Worm (Caenorhabditis elegans) whole organism, young adult: ENCODE measurements around the gene chs-2.

ENCODE experiments used
- B0019.2 ChIP-seq: fragments of 200-800 bp; sonication (Bioruptor generic); conservative IDR thresholded peaks from 2 replicates; pipeline ENCODE4 v1.3.6; 2022; ENCODE audit warnings: missing genetic modification reagents, missing genetic modification characterization, missing compliant biosample characterization
- B0336.3 ChIP-seq: fragments of 200-800 bp; sonication (Bioruptor generic); IDR thresholded peaks from 2 replicates; pipeline ENCODE4 v1.3.6; 2022; ENCODE audit warnings: missing genetic modification characterization, missing compliant biosample characterization
- C06A6.2 ChIP-seq: fragments of 200-800 bp; sonication (Bioruptor generic); conservative IDR thresholded peaks from 2 replicates; pipeline ENCODE4 v1.3.6; 2022; ENCODE audit warnings: missing genetic modification characterization, missing compliant biosample characterization
- C17E4.6 ChIP-seq: fragments of 200-800 bp; sonication (Bioruptor generic); IDR thresholded peaks from 2 replicates; pipeline ENCODE4 v1.3.6; 2022; ENCODE audit warnings: missing genetic modification reagents, missing genetic modification characterization, missing compliant biosample characterization
- F10E7.11 ChIP-seq: sonication (generic microtip); optimal IDR thresholded peaks from 2 replicates; lab custom pipeline; 2017; ENCODE audit warnings: mild to moderate bottlenecking, missing genetic modification characterization, moderate library complexity, missing compliant biosample characterization
- F37B4.10 ChIP-seq: fragments of 200-800 bp; sonication (Bioruptor generic); IDR thresholded peaks from 2 replicates; pipeline ENCODE4 v1.3.6; 2022; ENCODE audit warnings: missing genetic modification characterization, missing compliant biosample characterization
- F39B2.1 ChIP-seq: fragments of 200-800 bp; sonication (Bioruptor generic); IDR thresholded peaks from 2 replicates; pipeline ENCODE4 v1.3.6; 2022; ENCODE audit warnings: missing genetic modification reagents, missing genetic modification characterization, missing compliant biosample characterization
- F52B5.7 ChIP-seq: sonication (generic microtip); optimal IDR thresholded peaks from 2 replicates; lab custom pipeline; 2016; ENCODE audit warnings: mild to moderate bottlenecking, missing genetic modification characterization, missing compliant biosample characterization
- F55B11.4 ChIP-seq: sonication (generic microtip); optimal IDR thresholded peaks from 2 replicates; lab custom pipeline; 2016; ENCODE audit warnings: missing compliant biosample characterization, missing genetic modification characterization, borderline replicate concordance; ENCODE audit not compliant: insufficient read depth
- K12H6.12 ChIP-seq: fragments of 200-800 bp; sonication (Bioruptor generic); optimal IDR thresholded peaks from 2 replicates; lab custom pipeline; 2018; ENCODE audit warnings: mild to moderate bottlenecking, missing genetic modification characterization, missing compliant biosample characterization
- T07F8.4 ChIP-seq: sonication (generic microtip); optimal IDR thresholded peaks from 2 replicates; lab custom pipeline; 2016; ENCODE audit warnings: mild to moderate bottlenecking, missing genetic modification characterization, moderate library complexity, missing compliant biosample characterization
- Y79H2A.3 ChIP-seq: fragments of 200-800 bp; sonication (Bioruptor generic); conservative IDR thresholded peaks from 2 replicates; pipeline ENCODE4 v1.3.6; 2022; ENCODE audit warnings: missing genetic modification reagents, missing genetic modification characterization, missing compliant biosample characterization
- Y95B8A.8 ChIP-seq: fragments of 200-800 bp; sonication (Bioruptor generic); IDR thresholded peaks from 2 replicates; pipeline ENCODE4 v1.3.6; 2022; ENCODE audit warnings: missing genetic modification reagents, missing genetic modification characterization, missing compliant biosample characterization
- ama-1 ChIP-seq, 3 experiments: fragments of 150-350 bp in 1 of 3; sonication (generic microtip) in 2 of 3; optimal IDR thresholded peaks; 2 replicates each; lab custom pipeline; 2014 to 2018; ENCODE audit warnings: missing biosample characterization in 2 of 3, missing genetic modification characterization in 2 of 3, missing genetic modification reagents in 2 of 3
- aptf-3 ChIP-seq: fragments of 200-800 bp; sonication (Bioruptor generic); IDR thresholded peaks from 2 replicates; pipeline ENCODE4 v1.3.6; 2022; ENCODE audit warnings: missing genetic modification characterization, missing compliant biosample characterization
- athp-1 ChIP-seq: sonication (generic microtip); optimal IDR thresholded peaks from 2 replicates; lab custom pipeline; 2017; ENCODE audit warnings: mild to moderate bottlenecking, missing genetic modification characterization, missing compliant biosample characterization
- bed-1 ChIP-seq: fragments of 200-800 bp; sonication (Bioruptor generic); IDR thresholded peaks from 2 replicates; pipeline ENCODE4 v1.3.6; 2022; ENCODE audit warnings: missing genetic modification reagents, missing genetic modification characterization, missing compliant biosample characterization
- bed-2 ChIP-seq: fragments of 200-800 bp; sonication (Bioruptor generic); IDR thresholded peaks from 2 replicates; pipeline ENCODE4 v1.3.6; 2022; ENCODE audit warnings: missing genetic modification reagents, missing genetic modification characterization, missing compliant biosample characterization
- ceh-58 ChIP-seq: fragments of 200-800 bp; sonication (Bioruptor generic); IDR thresholded peaks from 2 replicates; pipeline ENCODE4 v1.3.6; 2022; ENCODE audit warnings: missing genetic modification characterization, missing compliant biosample characterization
- ceh-79 ChIP-seq: sonication (generic microtip); optimal IDR thresholded peaks from 2 replicates; lab custom pipeline; 2017; ENCODE audit warnings: mild to moderate bottlenecking, missing genetic modification characterization, missing compliant biosample characterization
- dox-1 ChIP-seq: fragments of 200-800 bp; sonication (Bioruptor generic); IDR thresholded peaks from 2 replicates; pipeline ENCODE4 v1.3.6; 2022; ENCODE audit warnings: missing genetic modification reagents, missing genetic modification characterization, missing compliant biosample characterization
- efl-1 ChIP-seq: fragments of 150-350 bp; optimal IDR thresholded peaks from 2 replicates; lab custom pipeline; 2014; ENCODE audit warnings: missing biosample characterization, missing genetic modification reagents, missing genetic modification characterization
- ets-4 ChIP-seq: fragments of 200-800 bp; sonication (Bioruptor generic); optimal IDR thresholded peaks from 2 replicates; lab custom pipeline; 2018; ENCODE audit warnings: mild to moderate bottlenecking, missing genetic modification characterization, missing compliant biosample characterization
- fkh-3 ChIP-seq: sonication (generic microtip); optimal IDR thresholded peaks from 2 replicates; lab custom pipeline; 2016; ENCODE audit warnings: mild to moderate bottlenecking, missing genetic modification characterization, missing compliant biosample characterization
- hlh-12 ChIP-seq: sonication (generic microtip); optimal IDR thresholded peaks from 2 replicates; lab custom pipeline; 2016; ENCODE audit warnings: missing genetic modification characterization, missing compliant biosample characterization
- hrde-1 ChIP-seq: sonication (generic microtip); optimal IDR thresholded peaks from 2 replicates; lab custom pipeline; 2016; ENCODE audit warnings: missing genetic modification characterization, mild to moderate bottlenecking, missing compliant biosample characterization, moderate library complexity, missing genotype, missing genetic modification reagents, borderline replicate concordance
- hsf-1 ChIP-seq: fragments of 200-800 bp; sonication (Bioruptor generic); IDR thresholded peaks from 2 replicates; pipeline ENCODE4 v1.3.6; 2022; ENCODE audit warnings: missing genetic modification reagents, missing genetic modification characterization, missing compliant biosample characterization
- lag-1 ChIP-seq: fragments of 200-800 bp; sonication (Bioruptor generic); IDR thresholded peaks from 2 replicates; pipeline ENCODE4 v1.3.6; 2022; ENCODE audit warnings: missing genetic modification reagents, missing genetic modification characterization, missing compliant biosample characterization
- let-526 ChIP-seq: fragments of 200-800 bp; sonication (Bioruptor generic); IDR thresholded peaks from 2 replicates; pipeline ENCODE4 v1.3.6; 2022; ENCODE audit warnings: missing genetic modification reagents, missing genetic modification characterization, missing compliant biosample characterization
- lin-40 ChIP-seq: sonication (generic microtip); optimal IDR thresholded peaks from 2 replicates; lab custom pipeline; 2016; ENCODE audit warnings: missing genetic modification characterization, mild to moderate bottlenecking, missing compliant biosample characterization, missing genotype, missing genetic modification reagents
- lsl-1 ChIP-seq: fragments of 200-800 bp; sonication (Bioruptor generic); optimal IDR thresholded peaks from 2 replicates; lab custom pipeline; 2018; ENCODE audit warnings: mild to moderate bottlenecking, missing genetic modification characterization, moderate library complexity, missing compliant biosample characterization
- madf-3 ChIP-seq: fragments of 200-800 bp; sonication (Bioruptor generic); IDR thresholded peaks from 2 replicates; pipeline ENCODE4 v1.3.6; 2022; ENCODE audit warnings: missing genetic modification reagents, missing genetic modification characterization, missing compliant biosample characterization
- mes-4 ChIP-seq: sonication (generic microtip); optimal IDR thresholded peaks from 2 replicates; lab custom pipeline; 2016; ENCODE audit warnings: missing genotype, missing genetic modification characterization, missing compliant biosample characterization
- nfya-1 ChIP-seq: sonication (generic microtip); optimal IDR thresholded peaks from 2 replicates; lab custom pipeline; 2017; ENCODE audit warnings: antibody characterized with exemption, missing compliant biosample characterization, missing genetic modification characterization, borderline replicate concordance; ENCODE audit not compliant: insufficient read depth
- nfya-2 ChIP-seq: fragments of 200-800 bp; sonication (Bioruptor generic); IDR thresholded peaks from 2 replicates; pipeline ENCODE4 v1.3.6; 2022; ENCODE audit warnings: missing genetic modification reagents, missing genetic modification characterization, missing compliant biosample characterization
- nhr-120 ChIP-seq: fragments of 200-800 bp; sonication (Bioruptor generic); IDR thresholded peaks from 2 replicates; pipeline ENCODE4 v1.3.6; 2022; ENCODE audit warnings: missing genetic modification characterization, missing compliant biosample characterization
- nhr-80 ChIP-seq: sonication (generic microtip); optimal IDR thresholded peaks from 2 replicates; lab custom pipeline; 2016; ENCODE audit warnings: missing genetic modification characterization, missing compliant biosample characterization
- pha-4 ChIP-seq: fragments of 150-350 bp; sonication (generic microtip); optimal IDR thresholded peaks from 2 replicates; lab custom pipeline; 2014; ENCODE audit warnings: missing biosample characterization, missing genetic modification reagents, missing genetic modification characterization
- rcor-1 ChIP-seq: fragments of 200-800 bp; sonication (Bioruptor generic); IDR thresholded peaks from 2 replicates; pipeline ENCODE4 v1.3.6; 2022; ENCODE audit warnings: missing genetic modification reagents, missing genetic modification characterization, missing compliant biosample characterization
- rec-8 ChIP-seq, 2 experiments: sonication (generic microtip); optimal IDR thresholded peaks; 2 replicates each; lab custom pipeline; 2016; ENCODE audit warnings: mild to moderate bottlenecking in 2 of 2, missing genetic modification characterization in 2 of 2, missing genetic modification reagents in 2 of 2, missing genotype in 2 of 2, missing biosample characterization in 1 of 2, missing compliant biosample characterization in 1 of 2, moderate library complexity in 1 of 2
- sdz-38 ChIP-seq: sonication (generic microtip); optimal IDR thresholded peaks from 2 replicates; lab custom pipeline; 2016; ENCODE audit warnings: missing genotype, missing genetic modification characterization, missing compliant biosample characterization
- sea-2 ChIP-seq: fragments of 200-800 bp; sonication (Bioruptor generic); IDR thresholded peaks from 2 replicates; pipeline ENCODE4 v1.3.6; 2022; ENCODE audit warnings: missing genetic modification characterization, missing compliant biosample characterization
- snpc-3.4 ChIP-seq: sonication (generic microtip); optimal IDR thresholded peaks from 2 replicates; lab custom pipeline; 2017; ENCODE audit warnings: missing genetic modification characterization, mild to moderate bottlenecking, missing compliant biosample characterization, antibody characterized with exemption, moderate library complexity, missing genotype, missing genetic modification reagents
- snpc-4 ChIP-seq, 5 experiments: fragments of 150-350 bp in 1 of 5; sonication (generic microtip) in 4 of 5; optimal IDR thresholded peaks; 2 replicates each; lab custom pipeline; 2014 to 2018; ENCODE audit warnings: missing genetic modification characterization in 5 of 5, missing biosample characterization in 3 of 5, antibody characterized with exemption in 2 of 5, mild to moderate bottlenecking in 2 of 5, missing compliant biosample characterization in 2 of 5, missing genotype in 2 of 5, moderate library complexity in 2 of 5, missing genetic modification reagents in 1 of 5
- tbp1 ChIP-seq: fragments of 200-800 bp; sonication (Bioruptor generic); optimal IDR thresholded peaks from 2 replicates; lab custom pipeline; 2018; ENCODE audit warnings: mild to moderate bottlenecking, missing genetic modification characterization, missing compliant biosample characterization
- zfh-2 ChIP-seq: fragments of 200-800 bp; sonication (Bioruptor generic); conservative IDR thresholded peaks from 2 replicates; pipeline ENCODE4 v1.3.6; 2022; ENCODE audit warnings: missing genetic modification reagents, missing genetic modification characterization, missing compliant biosample characterization
- ztf-22 ChIP-seq: fragments of 200-800 bp; sonication (Bioruptor generic); optimal IDR thresholded peaks from 2 replicates; lab custom pipeline; 2018; ENCODE audit warnings: mild to moderate bottlenecking, missing genetic modification characterization, moderate library complexity, missing compliant biosample characterization
- ztf-3 ChIP-seq: fragments of 200-800 bp; sonication (Bioruptor generic); optimal IDR thresholded peaks from 2 replicates; lab custom pipeline; 2018; ENCODE audit warnings: mild to moderate bottlenecking, missing genetic modification characterization, missing compliant biosample characterization

Gene chs-2

DNA sequence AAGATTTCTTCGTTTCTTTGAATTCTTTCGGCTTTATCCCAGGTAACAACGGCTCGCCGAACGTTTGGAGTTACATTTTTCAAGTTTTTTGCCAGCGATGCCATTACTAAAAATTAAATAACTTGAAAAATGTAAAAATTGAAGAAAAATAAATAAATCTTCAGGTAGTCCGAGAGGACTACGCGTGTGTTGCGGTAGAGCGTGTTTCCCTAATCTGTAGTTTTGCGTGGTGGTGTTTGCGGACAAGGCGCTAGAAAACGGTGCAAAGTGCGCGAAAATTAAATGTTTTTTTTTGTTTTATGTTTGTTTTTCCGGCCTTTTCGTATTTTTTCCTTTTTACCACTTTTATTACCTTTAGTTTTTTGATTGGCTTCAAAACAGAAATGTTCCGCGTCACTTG, 40.9 kb upstream of the chs-2 start, which contains the start of gene mrpl-28 (continued):
- no peak for TF ChIP-seq madf-3 (GFP tag; lab: Robert Waterston, UW)
- TF ChIP-seq ztf-3 (GFP tag; lab: Kevin White, UChicago): no peak
- no peak for TF ChIP-seq ceh-58
- peak; percentile 3 for TF ChIP-seq pha-4 (tag; lab: Kevin White, UChicago)
- TF ChIP-seq let-526 (GFP tag; lab: Robert Waterston, UW): no peak
- TF ChIP-seq T07F8.4 (tag; lab: Kevin White, UChicago): no peak
- peak; percentile 75 for TF ChIP-seq snpc-3.4
- TF ChIP-seq ama-1 (optimal IDR thresholded peaks at IDR 0.05; lab: Kevin White, UChicago): no peak
- TF ChIP-seq ama-1 (GFP tag; optimal IDR thresholded peaks at IDR 0.05; lab: Kevin White, UChicago): no peak
- no peak for TF ChIP-seq fkh-3 (tag; lab: Kevin White, UChicago)
- TF ChIP-seq ets-4 (GFP tag; lab: Kevin White, UChicago): no peak
- no peak for TF ChIP-seq sdz-38 (tag; lab: Kevin White, UChicago)
- TF ChIP-seq Y95B8A.8: 0 out of 2 replicates have a peak, but pooled peaks have one; percentile 61
- no peak for TF ChIP-seq ceh-79 (tag; lab: Kevin White, UChicago)
- TF ChIP-seq lag-1 (GFP tag; lab: Robert Waterston, UW): no peak
- TF ChIP-seq C06A6.2 (GFP tag; lab: Robert Waterston, UW): no peak
- TF ChIP-seq bed-1 (GFP tag; lab: Robert Waterston, UW): no peak
- peak; percentile 20 for TF ChIP-seq K12H6.12 (tag; lab: Kevin White, UChicago)
- TF ChIP-seq rec-8 (tag; optimal IDR thresholded peaks at IDR 0.05; lab: Kevin White, UChicago): no peak
- TF ChIP-seq rcor-1 (GFP tag; lab: Robert Waterston, UW): peak; percentile 90
- no peak for TF ChIP-seq nfya-2 (GFP tag; lab: Robert Waterston, UW)
- TF ChIP-seq nfya-1: no peak
- no peak for TF ChIP-seq B0019.2 (GFP tag; lab: Robert Waterston, UW)
- no peak for TF ChIP-seq zfh-2 (GFP tag; lab: Robert Waterston, UW)
- peak; percentile 58 for TF ChIP-seq lsl-1 (GFP tag; lab: Kevin White, UChicago)
- no peak for TF ChIP-seq F10E7.11 (tag; lab: Kevin White, UChicago)
- no peak for TF ChIP-seq ztf-22 (GFP tag; lab: Kevin White, UChicago)
- no peak for TF ChIP-seq aptf-3 (GFP tag; lab: Robert Waterston, UW)
- TF ChIP-seq sea-2 (GFP tag; lab: Robert Waterston, UW): no peak
- no peak for TF ChIP-seq hlh-12 (tag; lab: Kevin White, UChicago)
- no peak for TF ChIP-seq hsf-1 (GFP tag; lab: Robert Waterston, UW)
- no peak for TF ChIP-seq Y79H2A.3 (GFP tag; lab: Robert Waterston, UW)
- TF ChIP-seq bed-2 (GFP tag; lab: Robert Waterston, UW): no peak
- TF ChIP-seq efl-1 (GFP tag; lab: Kevin White, UChicago): peak; percentile 76
- no peak for TF ChIP-seq snpc-4 (GFP tag; optimal IDR thresholded peaks at IDR 0.05; lab: Kevin White, UChicago)
- peak in 3 of 4 experiments; percentile 56 to 72 (median 59) for TF ChIP-seq snpc-4 (tag; optimal IDR thresholded peaks at IDR 0.05; lab: Kevin White, UChicago)
- TF ChIP-seq tbp1: peak; percentile 60
- peak; percentile 93 for TF ChIP-seq lin-40 (tag; lab: Kevin White, UChicago)
- no peak for TF ChIP-seq C17E4.6 (GFP tag; lab: Robert Waterston, UW)
- peak; percentile 52; the same call in 1 of the 2 replicates for TF ChIP-seq B0336.3 (GFP tag; lab: Robert Waterston, UW)
- no peak for TF ChIP-seq F52B5.7 (tag; lab: Kevin White, UChicago)
- peak; percentile 80 for TF ChIP-seq athp-1
- TF ChIP-seq F39B2.1: no peak
- no peak for TF ChIP-seq mes-4
- no peak for TF ChIP-seq F55B11.4 (tag; lab: Kevin White, UChicago)
- peak; percentile 6 for TF ChIP-seq hrde-1 (tag; lab: Kevin White, UChicago)
- TF ChIP-seq nhr-80 (tag; lab: Kevin White, UChicago): peak; percentile 6
- no peak for TF ChIP-seq nhr-120 (GFP tag; lab: Robert Waterston, UW)
- TF ChIP-seq dox-1: peak; percentile 87
- no peak for TF ChIP-seq F37B4.10 (GFP tag; lab: Robert Waterston, UW)
